Worm (Caenorhabditis elegans) whole organism, L4/young adult: ENCODE data around the gene C34B4.4.

Experiments used
- W03F9.2 ChIP-seq: fragments of 150-350 bp; optimal IDR thresholded peaks from 2 replicates; lab custom pipeline; 2014; ENCODE audit warnings: missing biosample characterization, missing genetic modification characterization
- dao-5 ChIP-seq: sonication (generic microtip); optimal IDR thresholded peaks from 2 replicates; lab custom pipeline; 2016; ENCODE audit warnings: missing genotype, missing genetic modification characterization, moderate library complexity, missing compliant biosample characterization
- him-1 ChIP-seq: sonication (generic microtip); optimal IDR thresholded peaks from 2 replicates; lab custom pipeline; 2016; ENCODE audit warnings: missing genotype, missing genetic modification reagents, missing genetic modification characterization, missing compliant biosample characterization

DNA sequence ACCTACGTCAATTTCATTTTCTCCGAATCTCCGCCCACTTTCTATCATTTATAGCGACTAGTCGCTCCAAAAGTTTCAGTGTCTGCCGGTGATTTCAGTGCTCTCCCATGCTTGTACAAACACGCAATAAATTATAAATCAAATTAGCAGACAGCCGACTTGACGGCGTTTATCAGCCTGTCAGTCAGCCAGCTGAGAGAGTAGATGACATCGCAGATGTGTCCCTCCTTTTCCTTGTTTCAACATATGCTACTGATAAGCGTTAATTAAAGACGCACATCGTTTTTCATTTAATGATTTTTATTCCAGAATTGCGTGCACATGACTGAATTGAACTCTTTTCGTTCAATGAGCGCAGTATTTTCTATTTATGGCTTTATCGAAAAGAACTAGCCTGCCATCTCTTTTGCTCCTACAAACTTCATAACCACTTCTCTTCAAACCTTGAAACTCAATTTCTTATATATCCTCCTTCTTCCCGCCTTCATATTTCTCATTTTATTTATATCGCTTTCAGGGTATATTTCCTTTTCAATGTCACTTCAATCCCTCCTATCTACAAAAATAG is 46.9 kb upstream of the C34B4.4 start, which contains the start of gene lap-2:
- TF ChIP-seq W03F9.2 (tag; lab: Kevin White, UChicago) (no peak), him-1 (tag; lab: Kevin White, UChicago) (no peak), dao-5 (tag; lab: Kevin White, UChicago) (no peak)
